Fruit fly (Drosophila melanogaster): ENCODE results near the gene lsn.

Gene lsn

DNA sequence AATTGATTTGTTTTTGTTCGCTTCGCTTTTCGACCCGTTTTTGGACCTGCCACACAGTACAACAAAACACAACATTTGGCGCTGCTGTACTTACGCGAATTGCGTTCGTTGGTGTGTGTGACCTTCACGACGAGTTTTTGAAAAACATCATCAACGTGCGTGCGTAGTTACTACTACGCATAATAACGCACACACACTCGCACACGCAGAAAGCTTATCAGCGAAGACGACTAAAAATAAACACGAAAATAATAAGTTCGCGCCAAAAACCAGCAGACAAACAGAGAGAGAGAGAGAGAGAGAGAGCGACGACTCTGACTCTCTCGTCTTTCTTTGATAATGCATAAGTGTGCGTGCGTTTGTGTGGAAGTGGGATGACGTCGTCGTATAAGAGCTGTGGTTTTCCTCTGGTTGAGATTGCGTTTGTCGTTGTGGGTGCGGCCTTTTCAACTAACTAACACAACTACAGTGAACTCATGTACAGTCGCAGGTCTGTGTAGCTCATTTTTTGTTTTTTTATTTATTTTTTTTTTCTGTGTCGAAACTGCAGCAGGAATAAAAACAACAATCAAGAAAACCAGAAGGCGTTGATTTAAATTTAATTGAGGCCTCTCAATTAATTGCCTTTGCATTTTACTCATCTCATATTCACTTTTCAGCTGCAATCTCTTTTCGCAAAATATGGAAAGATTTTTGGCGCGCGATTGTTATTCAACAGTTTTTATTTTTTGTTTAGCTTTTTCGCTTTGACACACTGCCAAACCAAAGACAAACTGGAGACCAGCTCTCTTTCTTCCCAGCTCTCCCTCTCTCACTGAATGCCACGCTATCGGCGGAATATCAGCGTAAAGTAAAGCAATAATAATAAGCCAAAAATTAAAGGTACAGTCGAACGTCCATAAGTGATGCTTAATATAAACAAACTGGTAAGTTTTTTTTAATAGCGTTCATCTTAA, 11.1 kb upstream of the lsn start (continued):
- TF ChIP-seq gro (GFP tag; optimal IDR thresholded peaks at IDR 0.05) (peak; percentile 68), exex (tag; optimal IDR thresholded peaks at IDR 0.05) (peak; percentile 54), CG11723 (GFP tag; optimal IDR thresholded peaks at IDR 0.05) (no peak), Mes4 (GFP tag; optimal IDR thresholded peaks at IDR 0.05) (no peak), CG4328 (GFP tag; optimal IDR thresholded peaks at IDR 0.05) (no peak), MBD-R2 (GFP tag; IDR thresholded peaks at IDR 0.05) (no peak), mirr (GFP tag; optimal IDR thresholded peaks at IDR 0.05) (peak; percentile 89), Gsc (GFP tag; IDR thresholded peaks at IDR 0.05) (no peak), CG10431 (GFP tag; optimal IDR thresholded peaks at IDR 0.05) (peak; percentile 51), mam (GFP tag; optimal IDR thresholded peaks at IDR 0.05) (no peak), CG8089 (GFP tag; optimal IDR thresholded peaks at IDR 0.05) (no peak), CG14014 (GFP tag; IDR thresholded peaks at IDR 0.05) (no peak; the same call in 1 of the 2 replicates), trem (tag; optimal IDR thresholded peaks at IDR 0.05) (no peak), her (GFP tag; optimal IDR thresholded peaks at IDR 0.05) (peak; percentile 23), Doc3 (GFP tag; IDR thresholded peaks at IDR 0.05; ENCODE audit: partially characterized antibody) (no peak), bigmax (GFP tag; optimal IDR thresholded peaks at IDR 0.05) (no peak), cad (GFP tag; optimal IDR thresholded peaks at IDR 0.05) (no peak), ind (GFP tag; optimal IDR thresholded peaks at IDR 0.05) (no peak), D19A (tag; optimal IDR thresholded peaks at IDR 0.05) (no peak), CG3407 (GFP tag; optimal IDR thresholded peaks at IDR 0.05) (no peak), Blimp-1 (GFP tag; optimal IDR thresholded peaks at IDR 0.05) (peak; percentile 11), CG15696 (tag; optimal IDR thresholded peaks at IDR 0.05) (no peak), CG4854 (GFP tag; optimal IDR thresholded peaks at IDR 0.05) (no peak), danr (GFP tag; IDR thresholded peaks at IDR 0.05) (no peak), sens (GFP tag) (peak; percentile 74), Xrp1 (GFP tag; IDR thresholded peaks at IDR 0.05) (peak; percentile 32; the same call in 1 of the 2 replicates), scrt (GFP tag; optimal IDR thresholded peaks at IDR 0.05) (peak; percentile 19), ranshi (GFP tag; IDR thresholded peaks at IDR 0.05) (no peak), CG3163 (GFP tag; optimal IDR thresholded peaks at IDR 0.05) (peak; percentile 41), CG15479 (GFP tag; optimal IDR thresholded peaks at IDR 0.05) (no peak), CG32772 (GFP tag; IDR thresholded peaks at IDR 0.05) (peak; percentile 61), ken (GFP tag; IDR thresholded peaks at IDR 0.05) (no peak), gt (GFP tag; IDR thresholded peaks at IDR 0.05) (no peak), CG3726 (GFP tag; IDR thresholded peaks at IDR 0.05) (no peak), CG7987 (GFP tag; optimal IDR thresholded peaks at IDR 0.05) (peak; percentile 66), Six4 (GFP tag; optimal IDR thresholded peaks at IDR 0.05) (no peak), ham (GFP tag; IDR thresholded peaks at IDR 0.05) (no peak), BEAF-32 (GFP tag; optimal IDR thresholded peaks at IDR 0.05) (no peak), pita (GFP tag; optimal IDR thresholded peaks at IDR 0.05) (no peak), E2f2 (GFP tag; IDR thresholded peaks at IDR 0.05) (no peak; the same call in none of the 2 replicates), odd (GFP tag; optimal IDR thresholded peaks at IDR 0.05) (no peak), lola (GFP tag; optimal IDR thresholded peaks at IDR 0.05) (no peak), CG6175 (GFP tag; IDR thresholded peaks at IDR 0.05) (no peak), CG18599 (GFP tag; optimal IDR thresholded peaks at IDR 0.05) (no peak), Sox100B (GFP tag; optimal IDR thresholded peaks at IDR 0.05) (peak; percentile 5), CG12942 (GFP tag; optimal IDR thresholded peaks at IDR 0.05) (no peak), CG12071 (GFP tag; optimal IDR thresholded peaks at IDR 0.05) (no peak), prd (optimal IDR thresholded peaks at IDR 0.05) (no peak), prd (GFP tag; IDR thresholded peaks at IDR 0.05) (no peak), Chrac-16 (GFP tag; optimal IDR thresholded peaks at IDR 0.05) (peak; percentile 1)
